Worm (Caenorhabditis elegans): ENCODE measurements around the gene sdz-27.

- TF ChIP-seq W03F9.2 (tag; optimal IDR thresholded peaks at IDR 0.05) (no peak), him-1 (tag; optimal IDR thresholded peaks at IDR 0.05) (no peak)
Observed at ce11 chrIV:11180077-11180476, 6.8 kb upstream of the sdz-27 start.

All from whole organism, L4/young adult.